Fruit fly (Drosophila melanogaster): ENCODE measurements around the gene alph.

Gene alph

dm6 chr3R:29549945-29550344, 41.7 kb upstream of the alph start (continued):
- TF ChIP-seq unpg (GFP tag; optimal IDR thresholded peaks at IDR 0.05) (no peak), CG14667 (GFP tag; IDR thresholded peaks at IDR 0.05) (no peak), NfI (GFP tag; optimal IDR thresholded peaks at IDR 0.05) (no peak), tap (tag; optimal IDR thresholded peaks at IDR 0.05) (no peak), sens (GFP tag) (peak; percentile 75), slbo (GFP tag; IDR thresholded peaks at IDR 0.05) (no peak), prd (optimal IDR thresholded peaks at IDR 0.05) (no peak), prd (GFP tag; IDR thresholded peaks at IDR 0.05) (peak; percentile 65), CG1647 (GFP tag; optimal IDR thresholded peaks at IDR 0.05) (no peak), croc (GFP tag; conservative IDR thresholded peaks at IDR 0.05) (no peak), da (GFP tag; optimal IDR thresholded peaks at IDR 0.05) (no peak), CG6175 (GFP tag; IDR thresholded peaks at IDR 0.05) (no peak), CG2120 (GFP tag; optimal IDR thresholded peaks at IDR 0.05) (no peak), jumu (GFP tag; optimal IDR thresholded peaks at IDR 0.05) (no peak), esg (GFP tag; conservative IDR thresholded peaks at IDR 0.05) (no peak), gro (GFP tag; optimal IDR thresholded peaks at IDR 0.05) (no peak), Neu2 (GFP tag; optimal IDR thresholded peaks at IDR 0.05; ENCODE audit: borderline replicate concordance) (no peak), dati (GFP tag; IDR thresholded peaks at IDR 0.05) (no peak), CG18262 (tag; optimal IDR thresholded peaks at IDR 0.05) (peak; percentile 16), Kr (GFP tag; optimal IDR thresholded peaks at IDR 0.05) (no peak), CG7372 (GFP tag; IDR thresholded peaks at IDR 0.05) (no peak), CrebB (tag; optimal IDR thresholded peaks at IDR 0.05) (no peak), Sox102F (GFP tag; optimal IDR thresholded peaks at IDR 0.05) (no peak), z (GFP tag; IDR thresholded peaks at IDR 0.05) (no peak), Deaf1 (tag; optimal IDR thresholded peaks at IDR 0.05) (no peak), Hr51 (GFP tag; optimal IDR thresholded peaks at IDR 0.05) (no peak), CG30403 (GFP tag; optimal IDR thresholded peaks at IDR 0.05) (no peak), Dfd (GFP tag; optimal IDR thresholded peaks at IDR 0.05) (no peak), CG30431 (GFP tag; optimal IDR thresholded peaks at IDR 0.05) (peak; percentile 26), Dbx (GFP tag; IDR thresholded peaks at IDR 0.05) (no peak), CG4820 (GFP tag; optimal IDR thresholded peaks at IDR 0.05) (no peak), klu (GFP tag; IDR thresholded peaks at IDR 0.05) (no peak), pan (optimal IDR thresholded peaks at IDR 0.05) (no peak), pan (GFP tag; optimal IDR thresholded peaks at IDR 0.05 in 1 of 2, IDR thresholded peaks at IDR 0.05 in 1 of 2) (no peak), sr (GFP tag; IDR thresholded peaks at IDR 0.05) (no peak), Atf3 (GFP tag; optimal IDR thresholded peaks at IDR 0.05) (no peak), CG17568 (GFP tag; optimal IDR thresholded peaks at IDR 0.05) (no peak), Elba2 (GFP tag; optimal IDR thresholded peaks at IDR 0.05) (no peak), CG15696 (tag; optimal IDR thresholded peaks at IDR 0.05) (peak; percentile 27), CG16815 (GFP tag; optimal IDR thresholded peaks at IDR 0.05) (peak; percentile 17), run (tag; optimal IDR thresholded peaks at IDR 0.05) (no peak), fd102C (GFP tag; optimal IDR thresholded peaks at IDR 0.05) (peak; percentile 51), CG2875 (GFP tag; optimal IDR thresholded peaks at IDR 0.05) (no peak), tgo (GFP tag; IDR thresholded peaks at IDR 0.05) (no peak), pnt (GFP tag; optimal IDR thresholded peaks at IDR 0.05) (no peak), CG10979 (tag; optimal IDR thresholded peaks at IDR 0.05) (peak; percentile 39), CG17186 (GFP tag; optimal IDR thresholded peaks at IDR 0.05) (no peak), CG14441 (GFP tag; IDR thresholded peaks at IDR 0.05) (no peak), scrt (GFP tag; optimal IDR thresholded peaks at IDR 0.05) (no peak), gfzf (GFP tag; optimal IDR thresholded peaks at IDR 0.05) (no peak), CG12659 (GFP tag; optimal IDR thresholded peaks at IDR 0.05) (no peak), ATbp (GFP tag; optimal IDR thresholded peaks at IDR 0.05) (no peak), NC2α (GFP tag; optimal IDR thresholded peaks at IDR 0.05) (no peak)

Measured in whole organism, embryonic.